Worm (Caenorhabditis elegans) whole organism, L4/young adult: ENCODE data around the gene acl-13.

Experiments used
- W03F9.2 ChIP-seq: fragments of 150-350 bp; optimal IDR thresholded peaks from 2 replicates; lab custom pipeline; 2014; ENCODE audit warnings: missing biosample characterization, missing genetic modification characterization
- dao-5 ChIP-seq: sonication (generic microtip); optimal IDR thresholded peaks from 2 replicates; lab custom pipeline; 2016; ENCODE audit warnings: missing genotype, missing genetic modification characterization, moderate library complexity, missing compliant biosample characterization
- him-1 ChIP-seq: sonication (generic microtip); optimal IDR thresholded peaks from 2 replicates; lab custom pipeline; 2016; ENCODE audit warnings: missing genotype, missing genetic modification reagents, missing genetic modification characterization, missing compliant biosample characterization

ce11 chrIV:12438359-12438758 is 28.1 kb downstream of the acl-13 start, which contains the start of gene clec-185:
- TF ChIP-seq W03F9.2 (tag; lab: Kevin White, UChicago), result no peak
- no peak for TF ChIP-seq dao-5 (tag; lab: Kevin White, UChicago)
- TF ChIP-seq him-1 (tag; lab: Kevin White, UChicago), result no peak
